Fruit fly (Drosophila melanogaster) whole organism, embryonic: ENCODE results near the gene CG15912.

Experiments used
- Abd-B ChIP-seq: fragments of 200-800 bp; sonication (Bioruptor generic); optimal IDR thresholded peaks from 2 replicates; lab custom pipeline; 2018; ENCODE audit warnings: missing biosample characterization, mild to moderate bottlenecking, missing genetic modification characterization, moderate library complexity
- CG43689 ChIP-seq: fragments of 200-800 bp; sonication (Bioruptor generic); IDR thresholded peaks from 2 replicates; pipeline ENCODE4 v1.3.6; 2022; ENCODE audit warnings: missing biosample characterization, missing genetic modification characterization
- CG6683 ChIP-seq: fragments of 200-800 bp; sonication (Bioruptor generic); optimal IDR thresholded peaks from 2 replicates; lab custom pipeline; 2017; ENCODE audit warnings: missing biosample characterization, mild to moderate bottlenecking, missing genetic modification characterization, missing genetic modification reagents
- gem ChIP-seq: fragments of 200-800 bp; sonication (Bioruptor generic); optimal IDR thresholded peaks from 2 replicates; lab custom pipeline; 2019; ENCODE audit warnings: missing biosample characterization, mild to moderate bottlenecking, missing genetic modification characterization, moderate library complexity
- tio ChIP-seq: fragments of 200-800 bp; sonication (Bioruptor generic); optimal IDR thresholded peaks from 2 replicates; lab custom pipeline; 2017; ENCODE audit warnings: missing biosample characterization, missing genetic modification characterization, inconsistent platforms

- TF ChIP-seq Abd-B (GFP tag; lab: Kevin White, UChicago) (no peak), CG43689 (GFP tag; lab: Robert Waterston, UW) (no peak), CG6683 (GFP tag; lab: Kevin White, UChicago) (no peak), tio (no peak), gem (tag; lab: Kevin White, UChicago) (no peak)
Observed at dm6 chrX:4554718-4555117, 5.8 kb downstream of the CG15912 start.
